Worm (Caenorhabditis elegans): ENCODE results near the gene C10C5.3.

C10C5.3 gene

ce11 chrIV:9374529-9374928 lies at the start of gene C10C5.3:
Gene C10C5.3 (plus strand): TSS chrIV:9374829.
- TF ChIP-seq dve-1 (tag; optimal IDR thresholded peaks at IDR 0.05) (no peak), ceh-19 (GFP tag; optimal IDR thresholded peaks at IDR 0.05) (no peak), ceh-34 (tag; optimal IDR thresholded peaks at IDR 0.05) (no peak), hlh-15 (tag; optimal IDR thresholded peaks at IDR 0.05) (no peak), unc-55 (GFP tag; optimal IDR thresholded peaks at IDR 0.05) (no peak), mec-3 (tag; optimal IDR thresholded peaks at IDR 0.05; ENCODE audit: borderline replicate concordance) (no peak), ceh-48 (tag; optimal IDR thresholded peaks at IDR 0.05) (no peak)

- TF ChIP-seq Y22D7AL.16 (tag; optimal IDR thresholded peaks at IDR 0.05) (no peak), madf-2 (tag; optimal IDR thresholded peaks at IDR 0.05) (no peak), ztf-16 (tag; optimal IDR thresholded peaks at IDR 0.05) (no peak), zip-5 (tag; optimal IDR thresholded peaks at IDR 0.05) (no peak), fax-1 (tag; optimal IDR thresholded peaks at IDR 0.05) (no peak), unc-86 (tag; optimal IDR thresholded peaks at IDR 0.05) (no peak), K02D7.2 (tag; optimal IDR thresholded peaks at IDR 0.05) (no peak), hlh-8 (tag; optimal IDR thresholded peaks at IDR 0.05) (no peak), ceh-22 (tag; optimal IDR thresholded peaks at IDR 0.05) (no peak), ceh-2 (tag; optimal IDR thresholded peaks at IDR 0.05) (no peak), odd-2 (tag; optimal IDR thresholded peaks at IDR 0.05) (no peak), sox-2 (GFP tag; IDR thresholded peaks at IDR 0.05) (no peak), nfya-1 (tag; optimal IDR thresholded peaks at IDR 0.05) (no peak), gmeb-2 (tag; optimal IDR thresholded peaks at IDR 0.05) (no peak), ceh-14 (tag; optimal IDR thresholded peaks at IDR 0.05) (no peak), pag-3 (tag; optimal IDR thresholded peaks at IDR 0.05; ENCODE audit: borderline replicate concordance) (no peak)
These were observed 46.9 kb upstream of the C10C5.3 start, which contains the start of gene clec-183 for ce11 chrIV:9327706-9328105. Gene clec-183 (plus strand): TSS chrIV:9328006.

- TF ChIP-seq ceh-6 (GFP tag; optimal IDR thresholded peaks at IDR 0.05): no peak
- no peak for TF ChIP-seq pros-1 (tag; optimal IDR thresholded peaks at IDR 0.05)
- TF ChIP-seq elt-2 (tag; optimal IDR thresholded peaks at IDR 0.05): no peak
- TF ChIP-seq ceh-9 (tag; optimal IDR thresholded peaks at IDR 0.05): no peak
- TF ChIP-seq hlh-6 (tag; optimal IDR thresholded peaks at IDR 0.05): no peak
- no peak for TF ChIP-seq che-1 (tag; optimal IDR thresholded peaks at IDR 0.05)
- TF ChIP-seq pqm-1 (tag; optimal IDR thresholded peaks at IDR 0.05): no peak
- no peak for TF ChIP-seq nhr-232 (tag; optimal IDR thresholded peaks at IDR 0.05)
- TF ChIP-seq unc-55 (GFP tag; optimal IDR thresholded peaks at IDR 0.05): no peak
- no peak for TF ChIP-seq ceh-19 (GFP tag; optimal IDR thresholded peaks at IDR 0.05)
- no peak for TF ChIP-seq mec-3 (tag; optimal IDR thresholded peaks at IDR 0.05; ENCODE audit: borderline replicate concordance)
- no peak for TF ChIP-seq eyg-1 (tag; optimal IDR thresholded peaks at IDR 0.05)
- TF ChIP-seq T23F11.4 (GFP tag; optimal IDR thresholded peaks at IDR 0.05): no peak
- no peak for TF ChIP-seq madf-2 (tag; optimal IDR thresholded peaks at IDR 0.05)
- TF ChIP-seq K09A11.1 (tag; optimal IDR thresholded peaks at IDR 0.05; ENCODE audit: insufficient read depth): no peak
These were observed 43.9 kb upstream of the C10C5.3 start, which contains the start of gene nspg-7.1 for ce11 chrIV:9330755-9331154. Gene nspg-7.1 (minus strand): TSS chrIV:9330855.

ce11 chrIV:9333007-9333406 lies 41.6 kb upstream of the C10C5.3 start:
- TF ChIP-seq elt-2 (tag; optimal IDR thresholded peaks at IDR 0.05) (peak; percentile 49), T23F11.4 (GFP tag; optimal IDR thresholded peaks at IDR 0.05) (no peak), hlh-30 (tag; optimal IDR thresholded peaks at IDR 0.05; ENCODE audit: insufficient read depth) (no peak), ets-4 (tag; optimal IDR thresholded peaks at IDR 0.05) (no peak)
